Worm (Caenorhabditis elegans) whole organism, young adult: ENCODE data around the gene gop-2.

ENCODE experiments used
- athp-1 ChIP-seq: sonication (generic microtip); optimal IDR thresholded peaks from 2 replicates; lab custom pipeline; 2017; ENCODE audit warnings: mild to moderate bottlenecking, missing genetic modification characterization, missing compliant biosample characterization
- ceh-100 ChIP-seq: fragments of 200-800 bp; sonication (Bioruptor generic); IDR thresholded peaks from 2 replicates; pipeline ENCODE4 v1.3.6; 2022; ENCODE audit warnings: missing genetic modification reagents, missing genetic modification characterization, missing compliant biosample characterization
- ceh-91 ChIP-seq: fragments of 200-800 bp; sonication (Bioruptor generic); IDR thresholded peaks from 2 replicates; pipeline ENCODE4 v1.3.6; 2022; ENCODE audit warnings: missing genetic modification reagents, missing genetic modification characterization, missing compliant biosample characterization
- dox-1 ChIP-seq: fragments of 200-800 bp; sonication (Bioruptor generic); IDR thresholded peaks from 2 replicates; pipeline ENCODE4 v1.3.6; 2022; ENCODE audit warnings: missing genetic modification reagents, missing genetic modification characterization, missing compliant biosample characterization
- lin-35 ChIP-seq, 3 experiments: fragments of 150-350 bp in 2 of 3; sonication (generic microtip) in 1 of 3; optimal IDR thresholded peaks; 2 replicates each; lab custom pipeline; 2014 to 2018; ENCODE audit warnings: missing biosample characterization in 3 of 3, missing genetic modification characterization in 3 of 3, missing genetic modification reagents in 3 of 3
- mel-28 ChIP-seq: sonication (generic microtip); optimal IDR thresholded peaks from 2 replicates; lab custom pipeline; 2016; ENCODE audit warnings: borderline replicate concordance, mild to moderate bottlenecking, missing genetic modification characterization, missing compliant biosample characterization
- mxl-1 ChIP-seq: sonication (generic microtip); optimal IDR thresholded peaks from 2 replicates; lab custom pipeline; 2016; ENCODE audit warnings: missing genetic modification characterization, missing compliant biosample characterization
- nhr-120 ChIP-seq: fragments of 200-800 bp; sonication (Bioruptor generic); IDR thresholded peaks from 2 replicates; pipeline ENCODE4 v1.3.6; 2022; ENCODE audit warnings: missing genetic modification characterization, missing compliant biosample characterization
- nhr-90 ChIP-seq: sonication (generic microtip); optimal IDR thresholded peaks from 2 replicates; lab custom pipeline; 2016; ENCODE audit warnings: missing genotype, mild to moderate bottlenecking, missing genetic modification characterization, missing compliant biosample characterization
- pha-4 ChIP-seq: fragments of 150-350 bp; sonication (generic microtip); optimal IDR thresholded peaks from 2 replicates; lab custom pipeline; 2014; ENCODE audit warnings: missing biosample characterization, missing genetic modification reagents, missing genetic modification characterization
- snpc-4 ChIP-seq, 5 experiments: fragments of 150-350 bp in 1 of 5; sonication (generic microtip) in 4 of 5; optimal IDR thresholded peaks; 2 replicates each; lab custom pipeline; 2014 to 2018; ENCODE audit warnings: missing genetic modification characterization in 5 of 5, missing biosample characterization in 3 of 5, antibody characterized with exemption in 2 of 5, mild to moderate bottlenecking in 2 of 5, missing compliant biosample characterization in 2 of 5, missing genotype in 2 of 5, moderate library complexity in 2 of 5, missing genetic modification reagents in 1 of 5

ce11 chrIII:5277740-5278139 lies 18.9 kb downstream of the gop-2 start, which contains the start of gene clk-1:
- TF ChIP-seq nhr-90 (no peak), pha-4 (tag; lab: Kevin White, UChicago) (no peak), athp-1 (tag; lab: Kevin White, UChicago) (no peak), snpc-4 (GFP tag; optimal IDR thresholded peaks at IDR 0.05; lab: Kevin White, UChicago) (no peak), snpc-4 (tag; optimal IDR thresholded peaks at IDR 0.05; lab: Kevin White, UChicago) (no peak), mel-28 (no peak), nhr-120 (GFP tag; lab: Robert Waterston, UW) (no peak), lin-35 (GFP tag; optimal IDR thresholded peaks at IDR 0.05; lab: Kevin White, UChicago) (no peak), ceh-100 (GFP tag; lab: Robert Waterston, UW) (no peak), mxl-1 (tag; lab: Kevin White, UChicago) (no peak), ceh-91 (GFP tag; lab: Robert Waterston, UW) (no peak), dox-1 (GFP tag; lab: Robert Waterston, UW) (no peak)
